Fruit fly (Drosophila melanogaster): ENCODE measurements around the gene Mur2B.
A peak's percentile ranks its signal among the peaks of the same experiment; 100 is the strongest.

- TF ChIP-seq CG8478 (optimal IDR thresholded peaks at IDR 0.05) (no peak), CTCF (optimal IDR thresholded peaks at IDR 0.05) (peak in 1 of 2 experiments; percentile 17)
Measured at dm6 chrX:1664836-1665235, 3.8 kb downstream of the Mur2B start, which contains the start of gene dor.
